Worm (Caenorhabditis elegans) whole organism, L4/young adult: ENCODE data around the gene F09F7.6.

Experiments
- W03F9.2 ChIP-seq: fragments of 150-350 bp; optimal IDR thresholded peaks from 2 replicates; lab custom pipeline; 2014; ENCODE audit warnings: missing biosample characterization, missing genetic modification characterization
- dao-5 ChIP-seq: sonication (generic microtip); optimal IDR thresholded peaks from 2 replicates; lab custom pipeline; 2016; ENCODE audit warnings: missing genotype, missing genetic modification characterization, moderate library complexity, missing compliant biosample characterization
- him-1 ChIP-seq: sonication (generic microtip); optimal IDR thresholded peaks from 2 replicates; lab custom pipeline; 2016; ENCODE audit warnings: missing genotype, missing genetic modification reagents, missing genetic modification characterization, missing compliant biosample characterization

Gene F09F7.6

ce11 chrIII:5546730-5547129 is 5.2 kb downstream of the F09F7.6 start, which contains the start of gene F09F7.5:
TSS of gene F09F7.5 (plus strand) at chrIII:5546987.
- TF ChIP-seq dao-5 (tag; lab: Kevin White, UChicago) (no peak), W03F9.2 (no peak), him-1 (tag; lab: Kevin White, UChicago) (no peak)

ce11 chrIII:5546309-5546708 is 5.6 kb downstream of the F09F7.6 start:
- TF ChIP-seq dao-5 (tag; lab: Kevin White, UChicago): no peak
- TF ChIP-seq W03F9.2: no peak
- no peak for TF ChIP-seq him-1 (tag; lab: Kevin White, UChicago)

- TF ChIP-seq W03F9.2 (no peak), him-1 (tag; lab: Kevin White, UChicago) (no peak), dao-5 (tag; lab: Kevin White, UChicago) (no peak)
Measured at ce11 chrIII:5543727-5544345, 8.1 kb downstream of the F09F7.6 start, which contains the start of gene D1044.1. TSS of gene D1044.1 (plus strand) at chrIII:5544295.

- TF ChIP-seq W03F9.2 (peak; percentile 19), dao-5 (tag; lab: Kevin White, UChicago) (no peak)
Measured at ce11 chrIII:5543050-5543449, 8.9 kb downstream of the F09F7.6 start, which contains the start of gene D1044.6. TSS of gene D1044.6 (minus strand) at chrIII:5543177.

- no peak for TF ChIP-seq W03F9.2
- TF ChIP-seq dao-5 (tag; lab: Kevin White, UChicago): no peak
Measured at ce11 chrIII:5541777-5542176, 10.2 kb downstream of the F09F7.6 start.

ce11 chrIII:5525973-5526372 is 26.0 kb downstream of the F09F7.6 start, which contains the start of gene dex-1:
TSS of gene dex-1 (plus strand) at chrIII:5526104.
- TF ChIP-seq dao-5 (tag; lab: Kevin White, UChicago) (no peak), him-1 (tag; lab: Kevin White, UChicago) (no peak), W03F9.2 (no peak)

ce11 chrIII:5521930-5522329 is 30.0 kb downstream of the F09F7.6 start, which contains the start of gene D1044.4:
TSS of gene D1044.4 (minus strand) at chrIII:5522030.
- TF ChIP-seq dao-5 (tag; lab: Kevin White, UChicago): no peak
- no peak for TF ChIP-seq him-1 (tag; lab: Kevin White, UChicago)
- no peak for TF ChIP-seq W03F9.2

- TF ChIP-seq dao-5 (tag; lab: Kevin White, UChicago) (no peak), him-1 (tag; lab: Kevin White, UChicago) (no peak), W03F9.2 (no peak)
Measured at ce11 chrIII:5517423-5517822, 34.5 kb downstream of the F09F7.6 start, which contains the start of gene nekl-4. TSS of gene nekl-4 (minus strand) at chrIII:5517523.

ce11 chrIII:5512502-5512901 is 39.4 kb downstream of the F09F7.6 start, which contains the start of gene pqn-25:
TSS of gene pqn-25 (minus strand) at chrIII:5512602.
- TF ChIP-seq dao-5 (tag; lab: Kevin White, UChicago) (no peak), him-1 (tag; lab: Kevin White, UChicago) (no peak), W03F9.2 (no peak)

- TF ChIP-seq dao-5 (tag; lab: Kevin White, UChicago): no peak
- no peak for TF ChIP-seq him-1 (tag; lab: Kevin White, UChicago)
- TF ChIP-seq W03F9.2: no peak
Measured at ce11 chrIII:5508669-5509068, 43.3 kb downstream of the F09F7.6 start, which contains the start of gene D1044.7. TSS of gene D1044.7 (minus strand) at chrIII:5508769.

ce11 chrIII:5506936-5507335 is 45.0 kb downstream of the F09F7.6 start:
- TF ChIP-seq W03F9.2: no peak
- no peak for TF ChIP-seq him-1 (tag; lab: Kevin White, UChicago)
- no peak for TF ChIP-seq dao-5 (tag; lab: Kevin White, UChicago)

ce11 chrIII:5506023-5506597 is 45.8 kb downstream of the F09F7.6 start:
- TF ChIP-seq W03F9.2 (no peak), him-1 (tag; lab: Kevin White, UChicago) (peak; percentile 16)

- TF ChIP-seq him-1 (tag; lab: Kevin White, UChicago) (no peak), dao-5 (tag; lab: Kevin White, UChicago) (no peak), W03F9.2 (no peak)
Measured at ce11 chrIII:5505474-5506022, 46.4 kb downstream of the F09F7.6 start.
